Worm (Caenorhabditis elegans) whole organism, late embryonic: ENCODE data around the gene asna-1.

Experiments used
- F13H6.1 ChIP-seq: sonication (generic microtip); optimal IDR thresholded peaks from 2 replicates; lab custom pipeline; 2016; ENCODE audit warnings: missing genetic modification characterization, missing compliant biosample characterization
- K09A11.1 ChIP-seq: sonication (generic microtip); optimal IDR thresholded peaks from 2 replicates; lab custom pipeline; 2017; ENCODE audit warnings: antibody characterized with exemption, mild to moderate bottlenecking, missing genetic modification characterization, missing compliant biosample characterization; ENCODE audit not compliant: insufficient read depth
- T23F11.4 ChIP-seq: fragments of 200-800 bp; sonication (Bioruptor generic); optimal IDR thresholded peaks from 2 replicates; lab custom pipeline; 2018; ENCODE audit warnings: mild to moderate bottlenecking, missing genetic modification characterization, missing compliant biosample characterization
- Y22D7AL.16 ChIP-seq: sonication (generic microtip); optimal IDR thresholded peaks from 2 replicates; lab custom pipeline; 2016; ENCODE audit warnings: missing genetic modification characterization, missing compliant biosample characterization
- ceh-2 ChIP-seq: sonication (generic microtip); optimal IDR thresholded peaks from 2 replicates; lab custom pipeline; 2016; ENCODE audit warnings: missing genotype, missing genetic modification characterization, missing compliant biosample characterization
- ceh-31 ChIP-seq: sonication (generic microtip); optimal IDR thresholded peaks from 2 replicates; lab custom pipeline; 2016; ENCODE audit warnings: missing genetic modification characterization, missing compliant biosample characterization
- ceh-45 ChIP-seq: fragments of 200-800 bp; sonication (Bioruptor generic); IDR thresholded peaks from 2 replicates; pipeline ENCODE4 v1.3.6; 2022; ENCODE audit warnings: missing genetic modification reagents, missing genetic modification characterization, missing compliant biosample characterization
- ceh-48 ChIP-seq: sonication (generic microtip); optimal IDR thresholded peaks from 2 replicates; lab custom pipeline; 2016; ENCODE audit warnings: missing genetic modification characterization, inconsistent platforms, missing compliant biosample characterization
- ceh-6 ChIP-seq: fragments of 200-800 bp; sonication (Bioruptor generic); optimal IDR thresholded peaks from 2 replicates; lab custom pipeline; 2018; ENCODE audit warnings: mild to moderate bottlenecking, missing genetic modification characterization, missing compliant biosample characterization
- ceh-9 ChIP-seq: sonication (generic microtip); optimal IDR thresholded peaks from 2 replicates; lab custom pipeline; 2016; ENCODE audit warnings: mild to moderate bottlenecking, missing genetic modification characterization, inconsistent platforms, missing compliant biosample characterization
- che-1 ChIP-seq: sonication (generic microtip); optimal IDR thresholded peaks from 2 replicates; lab custom pipeline; 2016; ENCODE audit warnings: mild to moderate bottlenecking, missing genetic modification characterization, missing compliant biosample characterization
- dmd-4 ChIP-seq: sonication (generic microtip); optimal IDR thresholded peaks from 2 replicates; lab custom pipeline; 2016; ENCODE audit warnings: borderline replicate concordance, missing genetic modification characterization, missing compliant biosample characterization
- dve-1 ChIP-seq: sonication (generic microtip); optimal IDR thresholded peaks from 2 replicates; lab custom pipeline; 2017; ENCODE audit warnings: antibody characterized with exemption, mild to moderate bottlenecking, missing genetic modification characterization, missing compliant biosample characterization
- elt-2 ChIP-seq: sonication (generic microtip); optimal IDR thresholded peaks from 2 replicates; lab custom pipeline; 2016; ENCODE audit warnings: missing genetic modification reagents, missing genetic modification characterization, missing compliant biosample characterization
- ets-4 ChIP-seq: sonication (generic microtip); optimal IDR thresholded peaks from 2 replicates; lab custom pipeline; 2016; ENCODE audit warnings: missing genetic modification characterization, missing compliant biosample characterization
- eyg-1 ChIP-seq: sonication (generic microtip); optimal IDR thresholded peaks from 2 replicates; lab custom pipeline; 2016; ENCODE audit warnings: missing genotype, missing genetic modification characterization, missing compliant biosample characterization
- fax-1 ChIP-seq: sonication (generic microtip); optimal IDR thresholded peaks from 2 replicates; lab custom pipeline; 2016; ENCODE audit warnings: missing genotype, missing genetic modification characterization, missing compliant biosample characterization
- gmeb-2 ChIP-seq: sonication (generic microtip); optimal IDR thresholded peaks from 2 replicates; lab custom pipeline; 2016; ENCODE audit warnings: missing genetic modification characterization, inconsistent platforms, missing compliant biosample characterization
- hlh-30 ChIP-seq: sonication (generic microtip); optimal IDR thresholded peaks from 2 replicates; lab custom pipeline; 2017; ENCODE audit warnings: antibody characterized with exemption, missing genetic modification characterization, missing compliant biosample characterization; ENCODE audit not compliant: insufficient read depth
- hlh-8 ChIP-seq: sonication (generic microtip); optimal IDR thresholded peaks from 2 replicates; lab custom pipeline; 2016; ENCODE audit warnings: missing genotype, missing genetic modification characterization, missing compliant biosample characterization
- lim-6 ChIP-seq: sonication (generic microtip); optimal IDR thresholded peaks from 2 replicates; lab custom pipeline; 2016; ENCODE audit warnings: missing genetic modification characterization, missing compliant biosample characterization
- lin-11 ChIP-seq: fragments of 200-800 bp; sonication (Bioruptor generic); optimal IDR thresholded peaks from 2 replicates; lab custom pipeline; 2018; ENCODE audit warnings: mild to moderate bottlenecking, missing genetic modification characterization, missing compliant biosample characterization
- madf-2 ChIP-seq: sonication (generic microtip); optimal IDR thresholded peaks from 2 replicates; lab custom pipeline; 2017; ENCODE audit warnings: missing genetic modification characterization, missing compliant biosample characterization
- nfya-1 ChIP-seq: sonication (generic microtip); optimal IDR thresholded peaks from 2 replicates; lab custom pipeline; 2017; ENCODE audit warnings: missing genetic modification characterization, mild to moderate bottlenecking, missing compliant biosample characterization, antibody characterized with exemption, moderate library complexity
- nhr-232 ChIP-seq: sonication (generic microtip); optimal IDR thresholded peaks from 2 replicates; lab custom pipeline; 2016; ENCODE audit warnings: missing genetic modification characterization, missing compliant biosample characterization
- npax-4 ChIP-seq: sonication (generic microtip); optimal IDR thresholded peaks from 2 replicates; lab custom pipeline; 2016; ENCODE audit warnings: missing genetic modification characterization, missing compliant biosample characterization
- pat-9 ChIP-seq: fragments of 200-800 bp; sonication (Bioruptor generic); optimal IDR thresholded peaks from 2 replicates; lab custom pipeline; 2018; ENCODE audit warnings: mild to moderate bottlenecking, missing genetic modification characterization, moderate library complexity, missing compliant biosample characterization
- pax-1 ChIP-seq: fragments of 150-350 bp; optimal IDR thresholded peaks from 2 replicates; lab custom pipeline; 2014; ENCODE audit warnings: missing biosample characterization, missing genetic modification characterization
- pha-4 ChIP-seq: fragments of 150-350 bp; optimal IDR thresholded peaks from 2 replicates; lab custom pipeline; 2018; ENCODE audit warnings: missing biosample characterization, missing genetic modification reagents, missing genetic modification characterization
- pros-1 ChIP-seq: fragments of 150-350 bp; optimal IDR thresholded peaks from 2 replicates; lab custom pipeline; 2014; ENCODE audit warnings: missing biosample characterization, missing genetic modification reagents, missing genetic modification characterization
- rnt-1 ChIP-seq: sonication (generic microtip); optimal IDR thresholded peaks from 2 replicates; lab custom pipeline; 2016; ENCODE audit warnings: missing genetic modification characterization, missing compliant biosample characterization
- unc-42 ChIP-seq: sonication (generic microtip); optimal IDR thresholded peaks from 2 replicates; lab custom pipeline; 2016; ENCODE audit warnings: missing genotype, missing genetic modification characterization, missing compliant biosample characterization
- unc-55 ChIP-seq: sonication (generic microtip); optimal IDR thresholded peaks from 2 replicates; lab custom pipeline; 2017; ENCODE audit warnings: missing biosample characterization, missing genetic modification reagents, missing genetic modification characterization
- zip-5 ChIP-seq: sonication (generic microtip); optimal IDR thresholded peaks from 2 replicates; lab custom pipeline; 2016; ENCODE audit warnings: missing genetic modification characterization, missing compliant biosample characterization
- ztf-16 ChIP-seq: sonication (generic microtip); optimal IDR thresholded peaks from 2 replicates; lab custom pipeline; 2017; ENCODE audit warnings: missing genetic modification characterization, missing compliant biosample characterization

Gene asna-1

ce11 chrIII:8877002-8877401 lies 17.9 kb upstream of the asna-1 start, which contains the start of gene K01F9.2:
TSS of gene K01F9.2 (minus strand) at chrIII:8877128.
- TF ChIP-seq unc-42 (tag; lab: Kevin White, UChicago) (peak; percentile 85), fax-1 (tag; lab: Kevin White, UChicago) (no peak)

- TF ChIP-seq rnt-1 (tag; lab: Kevin White, UChicago) (no peak), pros-1 (no peak), eyg-1 (tag; lab: Kevin White, UChicago) (no peak), ceh-48 (no peak), ceh-45 (no peak), hlh-30 (tag; lab: Kevin White, UChicago) (no peak), gmeb-2 (no peak), ets-4 (tag; lab: Kevin White, UChicago) (no peak), pha-4 (no peak), elt-2 (tag; lab: Kevin White, UChicago) (no peak), dve-1 (tag; lab: Kevin White, UChicago) (no peak), pat-9 (tag; lab: Kevin White, UChicago) (no peak), ceh-9 (tag; lab: Kevin White, UChicago) (no peak), zip-5 (tag; lab: Kevin White, UChicago) (no peak), fax-1 (tag; lab: Kevin White, UChicago) (no peak), T23F11.4 (GFP tag; lab: Kevin White, UChicago) (no peak), npax-4 (tag; lab: Kevin White, UChicago) (no peak), unc-55 (GFP tag; lab: Kevin White, UChicago) (no peak), K09A11.1 (tag; lab: Kevin White, UChicago) (no peak)
- TF ChIP-seq, all 69 proteins: peak for 0
These were observed 15.9 kb upstream of the asna-1 start for ce11 chrIII:8878960-8879359.

ce11 chrIII:8882333-8882732 lies 12.5 kb upstream of the asna-1 start:
- TF ChIP-seq K09A11.1 (tag; lab: Kevin White, UChicago) (no peak), dmd-4 (tag; lab: Kevin White, UChicago) (no peak), F13H6.1 (tag; lab: Kevin White, UChicago) (no peak), nhr-232 (tag; lab: Kevin White, UChicago) (no peak), pat-9 (tag; lab: Kevin White, UChicago) (no peak), lim-6 (no peak), Y22D7AL.16 (tag; lab: Kevin White, UChicago) (no peak), madf-2 (tag; lab: Kevin White, UChicago) (no peak), hlh-8 (tag; lab: Kevin White, UChicago) (no peak), nfya-1 (tag; lab: Kevin White, UChicago) (no peak), ceh-48 (no peak), ceh-6 (no peak), lin-11 (no peak), fax-1 (tag; lab: Kevin White, UChicago) (no peak), ztf-16 (no peak), unc-55 (GFP tag; lab: Kevin White, UChicago) (no peak)

DNA sequence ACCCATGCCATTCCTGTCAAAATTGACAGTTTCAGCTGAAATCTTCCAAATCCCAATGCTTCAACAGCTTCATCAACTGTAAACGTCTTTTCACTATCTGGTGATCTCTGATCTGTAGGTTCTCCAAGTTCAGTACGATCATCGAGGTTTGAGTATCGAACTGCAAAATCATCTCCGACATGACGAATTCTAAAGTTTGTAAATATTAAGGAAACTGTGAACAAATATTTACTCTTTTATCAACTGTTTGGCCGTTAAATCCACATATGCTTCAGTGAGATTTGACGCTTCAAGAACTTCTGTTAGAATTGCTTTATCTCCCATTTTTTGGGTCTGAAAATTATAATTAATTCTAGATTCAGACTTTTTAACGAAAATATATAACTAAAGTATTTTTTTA lies 9.7 kb upstream of the asna-1 start, which contains the start of gene svop-1:
Gene svop-1 (minus strand): TSS at position 339 of the 400 bp plus-strand sequence.
- no peak for TF ChIP-seq F13H6.1 (tag; lab: Kevin White, UChicago)
- TF ChIP-seq ceh-48, result no peak
- no peak for TF ChIP-seq unc-42 (tag; lab: Kevin White, UChicago)
- TF ChIP-seq lin-11, result no peak
- TF ChIP-seq K09A11.1 (tag; lab: Kevin White, UChicago), result no peak
- TF ChIP-seq che-1, result no peak
- TF ChIP-seq dmd-4 (tag; lab: Kevin White, UChicago), result no peak
- TF ChIP-seq pax-1 (tag; lab: Kevin White, UChicago), result no peak
- no peak for TF ChIP-seq ceh-31 (tag; lab: Kevin White, UChicago)
- no peak for TF ChIP-seq ceh-2 (tag; lab: Kevin White, UChicago)
